Worm (Caenorhabditis elegans) whole organism, L3 larva: ENCODE data around the gene Y46G5A.23.

Experiments used
- R02D3.7 ChIP-seq: fragments of 150-350 bp; optimal IDR thresholded peaks from 2 replicates; lab custom pipeline; 2014; ENCODE audit warnings: missing biosample characterization, missing genetic modification characterization
- aly-2 ChIP-seq: fragments of 150-350 bp; optimal IDR thresholded peaks from 2 replicates; lab custom pipeline; 2014; ENCODE audit warnings: missing biosample characterization, missing genetic modification characterization
- ama-1 ChIP-seq: fragments of 150-350 bp; optimal IDR thresholded peaks from 2 replicates; lab custom pipeline; 2018
- ceh-16 ChIP-seq: sonication (generic microtip); optimal IDR thresholded peaks from 2 replicates; lab custom pipeline; 2017; ENCODE audit warnings: missing biosample characterization, missing genetic modification characterization
- ceh-28 ChIP-seq: fragments of 150-350 bp; optimal IDR thresholded peaks from 2 replicates; lab custom pipeline; 2014; ENCODE audit warnings: missing biosample characterization, missing genetic modification reagents, missing genetic modification characterization
- ceh-82 ChIP-seq: fragments of 150-350 bp; optimal IDR thresholded peaks from 2 replicates; lab custom pipeline; 2014; ENCODE audit warnings: missing biosample characterization, missing genetic modification characterization
- ceh-9 ChIP-seq: sonication (generic microtip); optimal IDR thresholded peaks from 2 replicates; lab custom pipeline; 2018; ENCODE audit warnings: missing biosample characterization, missing genetic modification characterization
- daf-12 ChIP-seq: fragments of 150-350 bp; optimal IDR thresholded peaks from 2 replicates; lab custom pipeline; 2014; ENCODE audit warnings: missing biosample characterization, missing genetic modification reagents, missing genetic modification characterization
- egl-27 ChIP-seq: sonication (generic microtip); optimal IDR thresholded peaks from 4 replicates; lab custom pipeline; 2017; ENCODE audit warnings: missing biosample characterization, missing genetic modification reagents, missing genetic modification characterization
- elt-1 ChIP-seq: fragments of 150-350 bp; optimal IDR thresholded peaks from 2 replicates; lab custom pipeline; 2014; ENCODE audit warnings: missing biosample characterization, missing genetic modification characterization
- elt-2 ChIP-seq: sonication (generic microtip); optimal IDR thresholded peaks from 2 replicates; lab custom pipeline; 2016; ENCODE audit warnings: missing genetic modification reagents, mild to moderate bottlenecking, missing genetic modification characterization, missing compliant biosample characterization
- elt-3 ChIP-seq, 3 experiments: fragments of 150-350 bp in 1 of 3; sonication (generic microtip) in 2 of 3; optimal IDR thresholded peaks; 2 replicates in 2 of 3; 4 replicates in 1 of 3; lab custom pipeline; 2014 to 2017; ENCODE audit warnings: missing biosample characterization in 3 of 3, missing genetic modification characterization in 3 of 3
- eor-1 ChIP-seq, 2 experiments: fragments of 150-350 bp; optimal IDR thresholded peaks; 2 replicates each; lab custom pipeline; 2014 to 2018; ENCODE audit warnings: missing biosample characterization in 2 of 2, missing genetic modification characterization in 2 of 2
- fkh-10 ChIP-seq: sonication (generic microtip); optimal IDR thresholded peaks from 2 replicates; lab custom pipeline; 2017; ENCODE audit warnings: missing biosample characterization, missing genetic modification reagents, missing genetic modification characterization
- fos-1 ChIP-seq: fragments of 150-350 bp; optimal IDR thresholded peaks from 2 replicates; lab custom pipeline; 2014; ENCODE audit warnings: missing biosample characterization, missing genetic modification characterization
- jun-1 ChIP-seq: fragments of 150-350 bp; optimal IDR thresholded peaks from 2 replicates; lab custom pipeline; 2014; ENCODE audit warnings: missing biosample characterization, missing genetic modification reagents, missing genetic modification characterization
- lin-15B ChIP-seq: fragments of 150-350 bp; optimal IDR thresholded peaks from 2 replicates; lab custom pipeline; 2014; ENCODE audit warnings: missing biosample characterization, missing genetic modification characterization
- lsy-12 ChIP-seq: sonication (generic microtip); optimal IDR thresholded peaks from 2 replicates; lab custom pipeline; 2016; ENCODE audit warnings: mild to moderate bottlenecking, missing genetic modification characterization, missing compliant biosample characterization
- mml-1 ChIP-seq: fragments of 150-350 bp; sonication (generic microtip); optimal IDR thresholded peaks from 3 replicates; lab custom pipeline; 2014; ENCODE audit warnings: missing biosample characterization, missing genetic modification characterization
- nfya-1 ChIP-seq: sonication (generic microtip); optimal IDR thresholded peaks from 2 replicates; lab custom pipeline; 2017; ENCODE audit warnings: missing genetic modification characterization, mild to moderate bottlenecking, missing compliant biosample characterization, antibody characterized with exemption, moderate library complexity; ENCODE audit not compliant: insufficient read depth
- nhr-11 ChIP-seq: fragments of 150-350 bp; optimal IDR thresholded peaks from 2 replicates; lab custom pipeline; 2014; ENCODE audit warnings: missing biosample characterization, missing genetic modification characterization
- nhr-12 ChIP-seq: fragments of 150-350 bp; optimal IDR thresholded peaks from 2 replicates; lab custom pipeline; 2014; ENCODE audit warnings: missing biosample characterization, missing genetic modification characterization
- nhr-23 ChIP-seq: fragments of 150-350 bp; optimal IDR thresholded peaks from 2 replicates; lab custom pipeline; 2014; ENCODE audit warnings: missing biosample characterization, missing genetic modification reagents, missing genetic modification characterization
- nhr-237 ChIP-seq: fragments of 150-350 bp; optimal IDR thresholded peaks from 2 replicates; lab custom pipeline; 2014; ENCODE audit warnings: missing biosample characterization, missing genetic modification characterization
- nhr-25 ChIP-seq: sonication (generic microtip); optimal IDR thresholded peaks from 2 replicates; lab custom pipeline; 2017; ENCODE audit warnings: missing biosample characterization, missing genetic modification characterization
- nhr-28 ChIP-seq: fragments of 150-350 bp; optimal IDR thresholded peaks from 2 replicates; lab custom pipeline; 2014; ENCODE audit warnings: missing biosample characterization, missing genetic modification characterization
- nhr-43 ChIP-seq: sonication (generic microtip); optimal IDR thresholded peaks from 2 replicates; lab custom pipeline; 2016; ENCODE audit warnings: mild to moderate bottlenecking, missing genetic modification characterization, missing compliant biosample characterization; ENCODE audit not compliant: poor library complexity, severe bottlenecking
- nhr-67 ChIP-seq: fragments of 150-350 bp; optimal IDR thresholded peaks from 2 replicates; lab custom pipeline; 2014; ENCODE audit warnings: missing biosample characterization, missing genetic modification characterization
- nhr-77 ChIP-seq: fragments of 150-350 bp; optimal IDR thresholded peaks from 2 replicates; lab custom pipeline; 2014; ENCODE audit warnings: missing biosample characterization, missing genetic modification characterization
- pha-4 ChIP-seq: fragments of 150-350 bp; optimal IDR thresholded peaks from 2 replicates; lab custom pipeline; 2014; ENCODE audit warnings: missing biosample characterization, missing genetic modification reagents, missing genetic modification characterization
- pqm-1 ChIP-seq: fragments of 150-350 bp; optimal IDR thresholded peaks from 2 replicates; lab custom pipeline; 2017; ENCODE audit warnings: missing biosample characterization, missing genetic modification characterization, inconsistent platforms
- sea-2 ChIP-seq: fragments of 150-350 bp; sonication (generic microtip); optimal IDR thresholded peaks from 4 replicates; lab custom pipeline; 2014; ENCODE audit warnings: missing biosample characterization, missing genetic modification reagents, missing genetic modification characterization
- snpc-4 ChIP-seq: fragments of 150-350 bp; optimal IDR thresholded peaks from 2 replicates; lab custom pipeline; 2014; ENCODE audit warnings: missing biosample characterization, missing genetic modification characterization
- tbx-2 ChIP-seq: sonication (generic microtip); optimal IDR thresholded peaks from 2 replicates; lab custom pipeline; 2016; ENCODE audit warnings: mild to moderate bottlenecking, missing genetic modification characterization, missing compliant biosample characterization
- unc-39 ChIP-seq: sonication (generic microtip); optimal IDR thresholded peaks from 4 replicates; lab custom pipeline; 2017; ENCODE audit warnings: missing biosample characterization, missing genetic modification characterization
- unc-62 ChIP-seq: fragments of 150-350 bp; sonication (generic microtip); optimal IDR thresholded peaks from 4 replicates; lab custom pipeline; 2014; ENCODE audit warnings: missing biosample characterization, missing genetic modification reagents, missing genetic modification characterization
- zag-1 ChIP-seq: fragments of 150-350 bp; optimal IDR thresholded peaks from 2 replicates; lab custom pipeline; 2014; ENCODE audit warnings: missing biosample characterization, missing genetic modification characterization
- ztf-11 ChIP-seq: fragments of 150-350 bp; optimal IDR thresholded peaks from 2 replicates; lab custom pipeline; 2014; ENCODE audit warnings: missing biosample characterization, missing genetic modification characterization
- ztf-4 ChIP-seq: fragments of 150-350 bp; optimal IDR thresholded peaks from 2 replicates; lab custom pipeline; 2014; ENCODE audit warnings: missing biosample characterization, missing genetic modification characterization

The Y46G5A.23 gene

DNA sequence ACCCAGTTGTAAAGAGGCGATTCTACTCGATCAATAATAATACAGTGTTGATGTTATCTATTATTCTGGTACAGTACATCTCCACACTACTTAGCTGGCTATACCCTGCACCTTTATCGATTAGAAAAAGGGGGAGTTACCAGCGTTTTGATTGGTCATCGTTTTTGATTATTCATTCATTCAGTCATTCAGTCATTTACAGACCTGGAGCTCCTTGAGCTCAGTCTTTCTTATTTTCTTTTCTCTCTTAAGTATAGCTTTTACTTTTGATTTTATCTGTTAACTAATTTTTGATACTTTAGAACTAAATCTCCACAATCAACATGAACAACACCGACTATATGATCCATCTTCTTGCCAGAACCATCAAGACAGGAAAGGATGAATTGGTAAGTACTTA is 21.4 kb upstream of the Y46G5A.23 start, which contains the start of gene Y46G5A.28:
Y46G5A.28 (plus strand) TSS at position 301 of the 400 bp plus-strand sequence.
- no peak for TF ChIP-seq aly-2 (tag; lab: Kevin White, UChicago)
- no peak for TF ChIP-seq zag-1
- TF ChIP-seq lsy-12 (tag; lab: Kevin White, UChicago) = no peak
- no peak for TF ChIP-seq unc-39 (tag; lab: Kevin White, UChicago)
- TF ChIP-seq daf-12 (tag; lab: Kevin White, UChicago) = no peak
- TF ChIP-seq ama-1 (lab: Kevin White, UChicago) = no peak
- no peak for TF ChIP-seq elt-2 (tag; lab: Kevin White, UChicago)
- TF ChIP-seq nhr-11 (tag; lab: Kevin White, UChicago) = no peak
- TF ChIP-seq ztf-11 (tag; lab: Kevin White, UChicago) = no peak
- no peak for TF ChIP-seq nhr-28 (tag; lab: Kevin White, UChicago)

ce11 chrII:12847736-12848135 is 19.0 kb upstream of the Y46G5A.23 start, which contains the start of gene pes-10:
Gene pes-10, minus strand, starts transcription at chrII:12847836.
- TF ChIP-seq elt-2 (tag; lab: Kevin White, UChicago) (no peak), ceh-82 (tag; lab: Kevin White, UChicago) (no peak), nhr-12 (tag; lab: Kevin White, UChicago) (no peak), ztf-4 (tag; lab: Kevin White, UChicago) (no peak), fos-1 (tag; lab: Kevin White, UChicago) (no peak), unc-39 (tag; lab: Kevin White, UChicago) (no peak), nhr-25 (tag; lab: Kevin White, UChicago) (no peak), nhr-43 (no peak), nhr-23 (tag; lab: Kevin White, UChicago) (no peak), ceh-28 (tag; lab: Kevin White, UChicago) (no peak), eor-1 (tag; optimal IDR thresholded peaks at IDR 0.05; lab: Kevin White, UChicago) (no peak), elt-3 (tag; optimal IDR thresholded peaks at IDR 0.05; lab: Kevin White, UChicago) (no peak), nhr-67 (no peak), egl-27 (no peak), ceh-16 (tag; lab: Kevin White, UChicago) (no peak), daf-12 (tag; lab: Kevin White, UChicago) (no peak), aly-2 (tag; lab: Kevin White, UChicago) (no peak), R02D3.7 (tag; lab: Kevin White, UChicago) (no peak)

DNA sequence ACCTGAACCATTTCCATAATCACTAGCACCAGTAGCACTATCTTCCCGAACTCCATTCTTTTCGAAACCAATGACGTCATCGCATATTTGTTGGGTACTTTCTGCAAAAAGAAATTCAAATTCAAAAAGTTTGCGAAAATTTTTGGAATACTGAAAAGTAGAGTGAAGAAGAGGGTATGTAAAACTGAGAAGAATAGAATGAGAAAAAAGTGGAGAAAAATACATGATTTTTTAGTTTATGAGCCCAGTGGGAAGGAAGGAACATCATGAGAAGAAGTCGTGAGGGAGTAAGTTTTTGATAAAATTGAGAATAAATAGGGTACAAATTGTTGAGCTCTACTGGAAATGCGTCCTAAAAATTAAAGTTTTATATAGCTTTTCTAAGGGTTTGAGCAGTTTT is 11.3 kb upstream of the Y46G5A.23 start, which contains the start of gene lgc-35:
lgc-35 (minus strand) TSS at position 101 of the 400 bp plus-strand sequence.
- TF ChIP-seq elt-3 (tag; optimal IDR thresholded peaks at IDR 0.05; lab: Kevin White, UChicago) (no peak), ceh-82 (tag; lab: Kevin White, UChicago) (no peak), jun-1 (tag; lab: Kevin White, UChicago) (no peak), daf-12 (tag; lab: Kevin White, UChicago) (no peak), fkh-10 (no peak), nhr-237 (tag; lab: Kevin White, UChicago) (no peak), ztf-4 (tag; lab: Kevin White, UChicago) (no peak), nhr-25 (tag; lab: Kevin White, UChicago) (no peak), mml-1 (tag; lab: Kevin White, UChicago) (no peak), nhr-77 (no peak), elt-1 (tag; lab: Kevin White, UChicago) (no peak)
- TF ChIP-seq, all 47 proteins: peak for 0

- TF ChIP-seq snpc-4 (tag; lab: Kevin White, UChicago) = no peak
- no peak for TF ChIP-seq fkh-10
- no peak for TF ChIP-seq unc-39 (tag; lab: Kevin White, UChicago)
- no peak for TF ChIP-seq nfya-1 (tag; lab: Kevin White, UChicago)
- no peak for TF ChIP-seq sea-2 (GFP tag; lab: Kevin White, UChicago)
- no peak for TF ChIP-seq mml-1 (tag; lab: Kevin White, UChicago)
- TF ChIP-seq ceh-9 (tag; lab: Kevin White, UChicago) = no peak
- TF ChIP-seq tbx-2 (tag; lab: Kevin White, UChicago) = no peak
- TF ChIP-seq elt-1 (tag; lab: Kevin White, UChicago) = no peak
- TF ChIP-seq pqm-1 (tag; lab: Kevin White, UChicago) = no peak
- no peak for TF ChIP-seq nhr-67
- no peak for TF ChIP-seq ztf-11 (tag; lab: Kevin White, UChicago)
- TF ChIP-seq pha-4 (tag; lab: Kevin White, UChicago) = no peak
- no peak for TF ChIP-seq lin-15B (tag; lab: Kevin White, UChicago)
- no peak for TF ChIP-seq lsy-12 (tag; lab: Kevin White, UChicago)
- no peak for TF ChIP-seq unc-62 (GFP tag; lab: Kevin White, UChicago)
- TF ChIP-seq fos-1 (tag; lab: Kevin White, UChicago) = no peak
- TF ChIP-seq jun-1 (tag; lab: Kevin White, UChicago) = no peak
- no peak for TF ChIP-seq elt-2 (tag; lab: Kevin White, UChicago)
These were observed 1.6 kb upstream of the Y46G5A.23 start, which contains the start of gene bcmo-1 for ce11 chrII:12830347-12830746. Gene bcmo-1, plus strand, starts transcription at chrII:12830676.
